Fruit fly (Drosophila melanogaster) whole organism, embryonic: ENCODE results near the gene CG32639.

ENCODE experiments used
- Atf-2 ChIP-seq: fragments of 200-800 bp; sonication (Bioruptor generic); optimal IDR thresholded peaks from 2 replicates; lab custom pipeline; 2016; ENCODE audit warnings: missing biosample characterization, missing genetic modification characterization
- BEAF-32 ChIP-seq: fragments of 200-800 bp; sonication (Bioruptor generic); optimal IDR thresholded peaks from 3 replicates; lab custom pipeline; 2017; ENCODE audit warnings: missing biosample characterization, missing genetic modification characterization, mild to moderate bottlenecking, moderate library complexity, missing genetic modification reagents
- Bgb ChIP-seq: fragments of 200-800 bp; sonication (Bioruptor generic); IDR thresholded peaks from 2 replicates; pipeline ENCODE4 v1.3.6; 2022; ENCODE audit warnings: missing biosample characterization, missing genetic modification characterization; ENCODE audit not compliant: partially characterized antibody
- BtbVII ChIP-seq: fragments of 200-800 bp; sonication (Bioruptor generic); optimal IDR thresholded peaks from 3 replicates; lab custom pipeline; 2017; ENCODE audit warnings: missing biosample characterization, mild to moderate bottlenecking, missing genetic modification characterization
- CG10267 ChIP-seq: fragments of 200-800 bp; sonication (Bioruptor generic); optimal IDR thresholded peaks from 2 replicates; lab custom pipeline; 2018; ENCODE audit warnings: missing biosample characterization, mild to moderate bottlenecking, missing genetic modification characterization, moderate library complexity
- CG11696 ChIP-seq: fragments of 200-800 bp; sonication (Bioruptor generic); IDR thresholded peaks from 2 replicates; pipeline ENCODE4 v1.3.6; 2022; ENCODE audit warnings: missing biosample characterization, missing genetic modification characterization
- CG18476 ChIP-seq: fragments of 200-800 bp; sonication (Bioruptor generic); optimal IDR thresholded peaks from 2 replicates; lab custom pipeline; 2016; ENCODE audit warnings: missing biosample characterization, mild to moderate bottlenecking, missing genetic modification characterization
- CG2116 ChIP-seq: fragments of 200-800 bp; sonication (Bioruptor generic); optimal IDR thresholded peaks from 3 replicates; lab custom pipeline; 2018; ENCODE audit warnings: missing biosample characterization, mild to moderate bottlenecking, missing genetic modification characterization
- CG3163 ChIP-seq: fragments of 200-800 bp; sonication (Bioruptor generic); optimal IDR thresholded peaks from 3 replicates; lab custom pipeline; 2016; ENCODE audit warnings: missing biosample characterization, missing genetic modification characterization
- CG32772 ChIP-seq: fragments of 200-800 bp; sonication (Bioruptor generic); IDR thresholded peaks from 2 replicates; pipeline ENCODE4 v1.3.6; 2022; ENCODE audit warnings: missing biosample characterization, missing genetic modification characterization
- CG3995 ChIP-seq: fragments of 200-800 bp; sonication (Bioruptor generic); optimal IDR thresholded peaks from 3 replicates; lab custom pipeline; 2016; ENCODE audit warnings: missing biosample characterization, missing genetic modification characterization
- CG4404 ChIP-seq: fragments of 200-800 bp; sonication (Bioruptor generic); IDR thresholded peaks from 2 replicates; pipeline ENCODE4 v1.3.6; 2022; ENCODE audit warnings: missing biosample characterization, missing genetic modification characterization
- CG4854 ChIP-seq: fragments of 200-800 bp; sonication (Bioruptor generic); optimal IDR thresholded peaks from 2 replicates; lab custom pipeline; 2016; ENCODE audit warnings: missing biosample characterization, missing genetic modification characterization, inconsistent platforms
- CG5245 ChIP-seq: fragments of 200-800 bp; sonication (Bioruptor generic); optimal IDR thresholded peaks from 3 replicates; lab custom pipeline; 2016; ENCODE audit warnings: missing biosample characterization, missing genetic modification characterization
- CG6254 ChIP-seq: fragments of 200-800 bp; sonication (Bioruptor generic); optimal IDR thresholded peaks from 3 replicates; lab custom pipeline; 2017; ENCODE audit warnings: mild to moderate bottlenecking, missing biosample characterization, missing genetic modification reagents, missing genetic modification characterization
- CG7745 ChIP-seq: fragments of 200-800 bp; sonication (Bioruptor generic); optimal IDR thresholded peaks from 2 replicates; lab custom pipeline; 2018; ENCODE audit warnings: missing biosample characterization, mild to moderate bottlenecking, missing genetic modification characterization, moderate library complexity
- CG8290 ChIP-seq, 3 experiments: fragments of 200-800 bp; sonication (Bioruptor generic); optimal IDR thresholded peaks; 2 replicates each; lab custom pipeline; 2016 to 2019; ENCODE audit warnings: missing biosample characterization in 3 of 3, missing genetic modification characterization in 3 of 3, mild to moderate bottlenecking in 2 of 3, moderate library complexity in 1 of 3
- CG8924 ChIP-seq: fragments of 200-800 bp; optimal IDR thresholded peaks from 3 replicates; lab custom pipeline; 2019; ENCODE audit warnings: missing biosample characterization, mild to moderate bottlenecking, missing genetic modification characterization, moderate library complexity
- CG9932 ChIP-seq: fragments of 200-800 bp; sonication (Bioruptor generic); IDR thresholded peaks from 2 replicates; pipeline ENCODE4 v1.3.6; 2022; ENCODE audit warnings: missing biosample characterization, missing genetic modification characterization
- Dek ChIP-seq: fragments of 200-800 bp; sonication (Bioruptor generic); optimal IDR thresholded peaks from 3 replicates; lab custom pipeline; 2019; ENCODE audit warnings: missing biosample characterization, mild to moderate bottlenecking, missing genetic modification characterization, moderate library complexity
- Dip2 ChIP-seq: fragments of 200-800 bp; sonication (Bioruptor generic); IDR thresholded peaks from 2 replicates; pipeline ENCODE4 v1.3.6; 2022; ENCODE audit warnings: missing biosample characterization, missing genetic modification characterization
- Drgx ChIP-seq: fragments of 200-800 bp; sonication (Bioruptor generic); IDR thresholded peaks from 2 replicates; pipeline ENCODE4 v1.3.6; 2022; ENCODE audit warnings: missing biosample characterization, missing genetic modification characterization
- HHEX ChIP-seq: fragments of 200-800 bp; sonication (Bioruptor generic); optimal IDR thresholded peaks from 3 replicates; lab custom pipeline; 2017; ENCODE audit warnings: missing biosample characterization, mild to moderate bottlenecking, missing genetic modification characterization, missing genetic modification reagents
- Hey ChIP-seq: fragments of 200-800 bp; sonication (Bioruptor generic); optimal IDR thresholded peaks from 3 replicates; lab custom pipeline; 2018; ENCODE audit warnings: missing biosample characterization, mild to moderate bottlenecking, missing genetic modification characterization
- Hr3 ChIP-seq: fragments of 200-800 bp; sonication (Bioruptor generic); optimal IDR thresholded peaks from 3 replicates; lab custom pipeline; 2016; ENCODE audit warnings: missing biosample characterization, missing genetic modification characterization
- Jarid2 ChIP-seq: fragments of 200-800 bp; sonication (Bioruptor generic); optimal IDR thresholded peaks from 3 replicates; lab custom pipeline; 2017; ENCODE audit warnings: mild to moderate bottlenecking, missing biosample characterization, missing genetic modification reagents, missing genetic modification characterization
- Mrtf ChIP-seq: fragments of 200-800 bp; sonication (Bioruptor generic); IDR thresholded peaks from 3 replicates; pipeline ENCODE4 v1.3.6; 2022; ENCODE audit warnings: missing biosample characterization, missing genetic modification characterization
- Sry-β ChIP-seq: fragments of 200-800 bp; sonication (Bioruptor generic); optimal IDR thresholded peaks from 2 replicates; lab custom pipeline; 2018; ENCODE audit warnings: missing biosample characterization, mild to moderate bottlenecking, missing genetic modification characterization, moderate library complexity
- al ChIP-seq: fragments of 200-800 bp; sonication (Bioruptor generic); IDR thresholded peaks from 2 replicates; pipeline ENCODE4 v1.3.6; 2022; ENCODE audit warnings: missing biosample characterization, missing genetic modification characterization
- bbx ChIP-seq: fragments of 200-800 bp; sonication (Bioruptor generic); IDR thresholded peaks from 2 replicates; pipeline ENCODE4 v1.3.6; 2022; ENCODE audit warnings: missing biosample characterization, missing genetic modification characterization; ENCODE audit not compliant: partially characterized antibody
- da ChIP-seq: fragments of 200-800 bp; sonication (Bioruptor generic); optimal IDR thresholded peaks from 2 replicates; lab custom pipeline; 2016; ENCODE audit warnings: missing biosample characterization, missing genetic modification characterization
- ems ChIP-seq: fragments of 200-800 bp; sonication (Bioruptor generic); optimal IDR thresholded peaks from 3 replicates; lab custom pipeline; 2016; ENCODE audit warnings: missing biosample characterization, missing genetic modification characterization
- ind ChIP-seq: fragments of 200-800 bp; sonication (Bioruptor generic); optimal IDR thresholded peaks from 3 replicates; lab custom pipeline; 2016; ENCODE audit warnings: missing biosample characterization, missing genetic modification characterization
- mam ChIP-seq: fragments of 200-800 bp; sonication (Bioruptor generic); optimal IDR thresholded peaks from 3 replicates; lab custom pipeline; 2016; ENCODE audit warnings: missing biosample characterization, missing genetic modification characterization
- mirr ChIP-seq: fragments of 200-800 bp; sonication (Bioruptor generic); optimal IDR thresholded peaks from 3 replicates; lab custom pipeline; 2018; ENCODE audit warnings: missing biosample characterization, mild to moderate bottlenecking, missing genetic modification characterization
- nau ChIP-seq: fragments of 200-800 bp; sonication (Bioruptor generic); optimal IDR thresholded peaks from 3 replicates; lab custom pipeline; 2017; ENCODE audit warnings: missing biosample characterization, mild to moderate bottlenecking, missing genetic modification characterization, missing genetic modification reagents
- nerfin-2 ChIP-seq: fragments of 200-800 bp; sonication (Bioruptor generic); IDR thresholded peaks from 2 replicates; pipeline ENCODE4 v1.3.6; 2022; ENCODE audit warnings: missing biosample characterization, missing genetic modification characterization; ENCODE audit not compliant: partially characterized antibody
- nmo ChIP-seq: fragments of 200-800 bp; sonication (Bioruptor generic); optimal IDR thresholded peaks from 2 replicates; lab custom pipeline; 2018; ENCODE audit warnings: missing biosample characterization, mild to moderate bottlenecking, missing genetic modification characterization, moderate library complexity
- org-1 ChIP-seq: fragments of 200-800 bp; sonication (Bioruptor generic); optimal IDR thresholded peaks from 2 replicates; lab custom pipeline; 2017; ENCODE audit warnings: missing biosample characterization, missing genetic modification characterization
- sc ChIP-seq, 3 experiments: fragments of >200 bp in 2 of 3; fragments of 200-800 bp in 1 of 3; sonication (Bioruptor generic) in 1 of 3; optimal IDR thresholded peaks; 2 replicates in 2 of 3; 3 replicates in 1 of 3; lab custom pipeline; 2017; ENCODE audit warnings: mild to moderate bottlenecking in 1 of 3, missing biosample characterization in 1 of 3, missing genetic modification characterization in 1 of 3, missing genetic modification reagents in 1 of 3
- shn ChIP-seq: fragments of 200-800 bp; sonication (Bioruptor generic); optimal IDR thresholded peaks from 3 replicates; lab custom pipeline; 2016; ENCODE audit warnings: missing biosample characterization, missing genetic modification characterization
- sima ChIP-seq: fragments of 200-800 bp; sonication (Bioruptor generic); optimal IDR thresholded peaks from 2 replicates; lab custom pipeline; 2016; ENCODE audit warnings: missing biosample characterization, missing genetic modification characterization
- sqz ChIP-seq: fragments of 200-800 bp; sonication (Bioruptor generic); optimal IDR thresholded peaks from 3 replicates; lab custom pipeline; 2018; ENCODE audit warnings: missing biosample characterization, mild to moderate bottlenecking, missing genetic modification characterization
- tin ChIP-seq: fragments of 200-800 bp; sonication (Bioruptor generic); optimal IDR thresholded peaks from 3 replicates; lab custom pipeline; 2016; ENCODE audit warnings: missing biosample characterization, missing genetic modification characterization
- wor ChIP-seq: fragments of 200-800 bp; sonication (Bioruptor generic); IDR thresholded peaks from 2 replicates; pipeline ENCODE4 v1.3.6; 2022; ENCODE audit warnings: missing biosample characterization, missing genetic modification characterization
- zf30C ChIP-seq: fragments of 200-800 bp; sonication (Bioruptor generic); optimal IDR thresholded peaks from 3 replicates; lab custom pipeline; 2018; ENCODE audit warnings: missing biosample characterization, mild to moderate bottlenecking, missing genetic modification characterization

CG32639 gene

DNA sequence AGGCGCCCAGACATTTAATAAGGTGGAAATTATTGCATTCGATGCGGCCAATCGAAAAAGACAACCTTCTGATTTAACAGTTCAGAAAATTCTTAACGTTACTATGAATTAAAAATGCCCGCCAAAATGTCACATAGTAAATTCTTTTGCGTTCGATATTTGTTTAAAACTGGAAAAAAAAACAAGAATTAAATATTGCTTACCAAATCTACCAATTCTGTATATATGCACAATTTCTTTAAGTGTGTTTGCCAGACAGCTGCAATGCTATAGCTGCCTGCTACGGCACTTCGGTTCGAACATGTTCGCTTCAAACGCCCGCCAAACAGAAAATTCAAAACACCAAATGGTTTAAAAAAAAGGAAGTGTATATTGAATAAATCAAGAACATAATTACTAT is 22.3 kb downstream of the CG32639 start (continued):
- TF ChIP-seq nmo (peak; percentile 58), BEAF-32 (GFP tag; lab: Kevin White, UChicago) (no peak), sima (peak; percentile 20), CG5245 (GFP tag; lab: Kevin White, UChicago) (peak; percentile 40), sqz (GFP tag; lab: Kevin White, UChicago) (peak; percentile 8), CG8290 (GFP tag; optimal IDR thresholded peaks at IDR 0.05; lab: Kevin White, UChicago) (peak; percentile 51), CG8290 (tag; optimal IDR thresholded peaks at IDR 0.05; lab: Kevin White, UChicago) (peak in 1 of 2 experiments; percentile 68), CG7745 (tag; lab: Kevin White, UChicago) (no peak), Drgx (GFP tag; lab: Robert Waterston, UW) (peak; percentile 70), CG6254 (GFP tag; lab: Kevin White, UChicago) (peak; percentile 0), Sry-β (no peak), Dek (tag; lab: Kevin White, UChicago) (peak; percentile 54), nau (GFP tag; lab: Kevin White, UChicago) (peak; percentile 43), ind (GFP tag; lab: Kevin White, UChicago) (peak; percentile 61), mam (peak; percentile 65), shn (peak; percentile 67), zf30C (GFP tag; lab: Kevin White, UChicago) (peak; percentile 96), CG8924 (tag; lab: Kevin White, UChicago) (no peak), da (GFP tag; lab: Kevin White, UChicago) (peak; percentile 16), CG3995 (GFP tag; lab: Kevin White, UChicago) (no peak), bbx (GFP tag; lab: Robert Waterston, UW) (0 out of 2 replicates have a peak, but pooled peaks have one; percentile 22), mirr (GFP tag; lab: Kevin White, UChicago) (no peak), wor (no peak), CG4404 (GFP tag; lab: Robert Waterston, UW) (no peak), CG32772 (peak; percentile 37; the same call in 1 of the 2 replicates), CG11696 (GFP tag; lab: Robert Waterston, UW) (0 out of 2 replicates have a peak, but pooled peaks have one; percentile 51), Hr3 (GFP tag; lab: Kevin White, UChicago) (peak; percentile 50), CG18476 (GFP tag; lab: Kevin White, UChicago) (no peak), Dip2 (GFP tag; lab: Robert Waterston, UW) (no peak), tin (peak; percentile 68), HHEX (GFP tag; lab: Kevin White, UChicago) (peak; percentile 48), Bgb (GFP tag; lab: Robert Waterston, UW) (no peak), CG3163 (peak; percentile 31), CG10267 (tag; lab: Kevin White, UChicago) (peak; percentile 50), nerfin-2 (GFP tag; lab: Robert Waterston, UW) (no peak), Mrtf (GFP tag; lab: Robert Waterston, UW) (peak; percentile 64; the same call in 2 of the 3 replicates), al (GFP tag; lab: Robert Waterston, UW) (peak; percentile 26; the same call in 1 of the 2 replicates), Hey (no peak), org-1 (GFP tag; lab: Kevin White, UChicago) (peak; percentile 14), sc (optimal IDR thresholded peaks at IDR 0.05; lab: Kevin White, UChicago) (no peak), sc (GFP tag; optimal IDR thresholded peaks at IDR 0.05; lab: Kevin White, UChicago) (peak; percentile 24), BtbVII (GFP tag; lab: Kevin White, UChicago) (no peak), CG2116 (peak; percentile 27), Atf-2 (peak; percentile 72), Jarid2 (GFP tag; lab: Kevin White, UChicago) (peak; percentile 19), CG4854 (GFP tag; lab: Kevin White, UChicago) (peak; percentile 49), CG9932 (GFP tag; lab: Robert Waterston, UW) (peak; percentile 69), ems (GFP tag; lab: Kevin White, UChicago) (peak; percentile 43)
